Worm (Caenorhabditis elegans) whole organism, mixed stage, embryonic: Measurements from ENCODE around the gene Y22D7AL.1.

Experiments
- M03D4.4 ChIP-seq: sonication (generic microtip); optimal IDR thresholded peaks from 2 replicates; lab custom pipeline; 2017; ENCODE audit warnings: mild to moderate bottlenecking, missing genetic modification characterization, missing compliant biosample characterization
- bed-3 ChIP-seq: fragments of 200-800 bp; sonication (Bioruptor generic); optimal IDR thresholded peaks from 3 replicates; lab custom pipeline; 2018; ENCODE audit warnings: mild to moderate bottlenecking, missing genetic modification characterization, moderate library complexity, missing compliant biosample characterization
- blmp-1 ChIP-seq: fragments of 150-350 bp; optimal IDR thresholded peaks from 2 replicates; lab custom pipeline; 2014; ENCODE audit warnings: missing biosample characterization, missing genetic modification characterization
- ceh-39 ChIP-seq: fragments of 150-350 bp; optimal IDR thresholded peaks from 2 replicates; lab custom pipeline; 2014; ENCODE audit warnings: missing biosample characterization, missing genetic modification characterization
- ceh-43 ChIP-seq: fragments of 200-800 bp; sonication (Bioruptor generic); optimal IDR thresholded peaks from 2 replicates; lab custom pipeline; 2018; ENCODE audit warnings: mild to moderate bottlenecking, missing genetic modification characterization, moderate library complexity, missing compliant biosample characterization
- ceh-83 ChIP-seq: fragments of 200-800 bp; sonication (Bioruptor generic); optimal IDR thresholded peaks from 2 replicates; lab custom pipeline; 2018; ENCODE audit warnings: mild to moderate bottlenecking, missing genetic modification characterization, missing compliant biosample characterization
- ces-1 ChIP-seq: fragments of 150-350 bp; optimal IDR thresholded peaks from 2 replicates; lab custom pipeline; 2014; ENCODE audit warnings: missing biosample characterization, missing genetic modification reagents, missing genetic modification characterization
- drap-1 ChIP-seq: fragments of 200-800 bp; sonication (Bioruptor generic); optimal IDR thresholded peaks from 3 replicates; lab custom pipeline; 2018; ENCODE audit warnings: mild to moderate bottlenecking, missing genetic modification characterization, missing compliant biosample characterization
- elt-1 ChIP-seq: sonication (generic microtip); optimal IDR thresholded peaks from 2 replicates; lab custom pipeline; 2017; ENCODE audit warnings: missing genetic modification characterization, mild to moderate bottlenecking, missing compliant biosample characterization, antibody characterized with exemption, moderate library complexity, borderline replicate concordance; ENCODE audit not compliant: insufficient read depth
- elt-3 ChIP-seq: fragments of 150-350 bp; optimal IDR thresholded peaks from 2 replicates; lab custom pipeline; 2014; ENCODE audit warnings: missing biosample characterization, missing genetic modification characterization
- flh-1 ChIP-seq: fragments of 200-800 bp; sonication (Bioruptor generic); optimal IDR thresholded peaks from 2 replicates; lab custom pipeline; 2018; ENCODE audit warnings: mild to moderate bottlenecking, missing genetic modification characterization, moderate library complexity, missing compliant biosample characterization
- hlh-1 ChIP-seq: fragments of 150-350 bp; optimal IDR thresholded peaks from 2 replicates; lab custom pipeline; 2014; ENCODE audit warnings: missing biosample characterization, missing genetic modification reagents, missing genetic modification characterization
- lin-13 ChIP-seq: fragments of 150-350 bp; optimal IDR thresholded peaks from 2 replicates; lab custom pipeline; 2014; ENCODE audit warnings: missing biosample characterization, missing genetic modification characterization
- lin-32 ChIP-seq: fragments of 200-800 bp; sonication (Bioruptor generic); optimal IDR thresholded peaks from 2 replicates; lab custom pipeline; 2018; ENCODE audit warnings: mild to moderate bottlenecking, missing genetic modification characterization, missing compliant biosample characterization
- lsy-2 ChIP-seq: fragments of 150-350 bp; optimal IDR thresholded peaks from 2 replicates; lab custom pipeline; 2014; ENCODE audit warnings: missing biosample characterization, missing genetic modification characterization
- mab-5 ChIP-seq: fragments of 150-350 bp; optimal IDR thresholded peaks from 2 replicates; lab custom pipeline; 2014; ENCODE audit warnings: missing biosample characterization, missing genetic modification characterization
- mls-2 ChIP-seq: sonication (generic microtip); optimal IDR thresholded peaks from 2 replicates; lab custom pipeline; 2016; ENCODE audit warnings: mild to moderate bottlenecking, missing genetic modification characterization, moderate library complexity, missing compliant biosample characterization
- nhr-12 ChIP-seq: fragments of 150-350 bp; optimal IDR thresholded peaks from 2 replicates; lab custom pipeline; 2014; ENCODE audit warnings: missing biosample characterization, missing genetic modification characterization
- nhr-2 ChIP-seq: fragments of 150-350 bp; optimal IDR thresholded peaks from 2 replicates; lab custom pipeline; 2014; ENCODE audit warnings: missing biosample characterization, missing genetic modification characterization
- nhr-237 ChIP-seq: fragments of 150-350 bp; optimal IDR thresholded peaks from 2 replicates; lab custom pipeline; 2014; ENCODE audit warnings: missing biosample characterization, missing genetic modification characterization
- nhr-28 ChIP-seq: fragments of 150-350 bp; optimal IDR thresholded peaks from 2 replicates; lab custom pipeline; 2014; ENCODE audit warnings: missing biosample characterization, missing genetic modification characterization
- pha-4 ChIP-seq: fragments of 150-350 bp; optimal IDR thresholded peaks from 2 replicates; lab custom pipeline; 2018; ENCODE audit warnings: missing biosample characterization, missing genetic modification reagents, missing genetic modification characterization
- sem-2 ChIP-seq: fragments of 200-800 bp; sonication (Bioruptor generic); optimal IDR thresholded peaks from 2 replicates; lab custom pipeline; 2018; ENCODE audit warnings: mild to moderate bottlenecking, missing genetic modification characterization, missing compliant biosample characterization
- snpc-4 ChIP-seq: fragments of 150-350 bp; optimal IDR thresholded peaks from 2 replicates; lab custom pipeline; 2014; ENCODE audit warnings: missing biosample characterization, missing genetic modification characterization
- sptf-1 ChIP-seq: sonication (generic microtip); optimal IDR thresholded peaks from 2 replicates; lab custom pipeline; 2017; ENCODE audit warnings: mild to moderate bottlenecking, missing genetic modification characterization, moderate library complexity, missing compliant biosample characterization
- tbx-8 ChIP-seq: fragments of 200-800 bp; sonication (Bioruptor generic); optimal IDR thresholded peaks from 2 replicates; lab custom pipeline; 2018; ENCODE audit warnings: mild to moderate bottlenecking, missing genetic modification characterization, moderate library complexity, missing compliant biosample characterization
- unc-120 ChIP-seq: sonication (generic microtip); optimal IDR thresholded peaks from 2 replicates; lab custom pipeline; 2017; ENCODE audit warnings: missing genetic modification characterization, missing compliant biosample characterization; ENCODE audit not compliant: poor library complexity, severe bottlenecking
- unc-39 ChIP-seq: fragments of 150-350 bp; optimal IDR thresholded peaks from 2 replicates; lab custom pipeline; 2014; ENCODE audit warnings: missing biosample characterization, missing genetic modification characterization
- unc-62 ChIP-seq: fragments of 150-350 bp; optimal IDR thresholded peaks from 2 replicates; lab custom pipeline; 2014; ENCODE audit warnings: missing biosample characterization, missing genetic modification reagents, missing genetic modification characterization
- zip-8 ChIP-seq: fragments of 150-350 bp; optimal IDR thresholded peaks from 2 replicates; lab custom pipeline; 2014; ENCODE audit warnings: missing biosample characterization, missing genetic modification characterization
- ztf-11 ChIP-seq: fragments of 150-350 bp; optimal IDR thresholded peaks from 2 replicates; lab custom pipeline; 2014; ENCODE audit warnings: missing biosample characterization, missing genetic modification characterization

Y22D7AL.1 gene

DNA sequence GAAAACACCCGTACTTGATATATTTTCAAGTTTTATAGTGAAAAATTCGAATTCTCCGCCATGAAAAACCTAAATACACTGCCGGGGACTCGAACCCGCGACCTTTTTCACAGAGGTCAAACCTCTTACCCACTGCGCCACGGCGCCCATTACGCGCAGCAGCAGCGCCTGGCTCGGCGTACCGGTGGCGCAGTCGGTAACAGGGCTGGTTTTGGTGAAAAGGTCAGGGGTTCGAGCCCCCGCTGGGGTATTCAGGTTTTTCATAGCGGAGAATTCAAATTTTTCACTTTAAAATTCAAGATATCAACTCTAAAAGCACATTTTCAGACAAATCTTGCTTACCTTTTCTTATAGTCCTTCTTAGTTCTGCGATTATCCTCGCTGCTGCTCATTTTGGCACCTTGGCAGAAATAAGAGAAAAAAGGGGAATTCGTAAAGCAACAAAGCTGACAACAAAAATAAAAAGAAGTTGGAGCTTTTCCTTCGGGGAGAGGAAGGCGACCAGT is 12.5 kb downstream of the Y22D7AL.1 start, which contains the start of gene Y22D7AL.16:
Gene Y22D7AL.16, minus strand, starts transcription at position 456 of the 506 bp plus-strand sequence.
- TF ChIP-seq nhr-12 (tag; lab: Kevin White, UChicago) = no peak
- TF ChIP-seq unc-62 = no peak
- TF ChIP-seq nhr-28 (tag; lab: Kevin White, UChicago) = no peak
- no peak for TF ChIP-seq ztf-11 (tag; lab: Kevin White, UChicago)
- no peak for TF ChIP-seq ceh-43 (GFP tag; lab: Kevin White, UChicago)
- TF ChIP-seq sptf-1 (tag; lab: Kevin White, UChicago) = no peak
- TF ChIP-seq unc-120 (tag; lab: Kevin White, UChicago) = no peak
- TF ChIP-seq flh-1 (GFP tag; lab: Kevin White, UChicago) = no peak
- TF ChIP-seq sem-2 (GFP tag; lab: Kevin White, UChicago) = no peak
- TF ChIP-seq drap-1 = no peak
- no peak for TF ChIP-seq elt-1 (tag; lab: Kevin White, UChicago)
- TF ChIP-seq zip-8 (tag; lab: Kevin White, UChicago) = no peak
- TF ChIP-seq ces-1 (GFP tag; lab: Kevin White, UChicago) = no peak
- TF ChIP-seq tbx-8 (GFP tag; lab: Kevin White, UChicago) = no peak
- TF ChIP-seq blmp-1 = no peak
- TF ChIP-seq hlh-1 (tag; lab: Kevin White, UChicago) = no peak
- TF ChIP-seq nhr-237 = no peak
- TF ChIP-seq ceh-83 (GFP tag; lab: Kevin White, UChicago) = no peak
- TF ChIP-seq M03D4.4 (tag; lab: Kevin White, UChicago) = no peak
- TF ChIP-seq, all 35 proteins: peak for 0

DNA sequence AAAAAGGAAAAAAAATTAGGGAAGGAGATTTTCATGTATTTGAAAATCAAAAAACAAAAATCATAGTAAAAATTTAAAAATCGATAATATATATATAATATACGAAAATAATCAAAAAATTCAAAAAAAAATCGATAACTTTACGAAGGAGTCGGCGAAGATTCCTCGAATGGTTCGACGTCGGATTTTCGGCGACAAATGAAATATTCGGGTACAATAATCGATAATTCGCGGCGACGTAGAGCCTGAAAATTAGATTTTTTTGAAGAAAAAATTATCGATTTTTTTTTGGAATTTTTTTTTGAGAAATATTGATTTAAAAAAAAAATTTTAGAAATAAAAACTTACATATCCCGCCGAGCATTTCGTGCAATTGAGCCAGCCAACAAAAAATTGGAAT is 13.1 kb downstream of the Y22D7AL.1 start:
- TF ChIP-seq drap-1 = no peak
- TF ChIP-seq mls-2 (tag; lab: Kevin White, UChicago) = no peak
- no peak for TF ChIP-seq snpc-4 (tag; lab: Kevin White, UChicago)
- TF ChIP-seq ceh-83 (GFP tag; lab: Kevin White, UChicago) = no peak
- no peak for TF ChIP-seq M03D4.4 (tag; lab: Kevin White, UChicago)
- no peak for TF ChIP-seq pha-4
- no peak for TF ChIP-seq unc-62
- TF ChIP-seq lin-13 (tag; lab: Kevin White, UChicago) = no peak
- TF ChIP-seq ces-1 (GFP tag; lab: Kevin White, UChicago) = no peak
- TF ChIP-seq tbx-8 (GFP tag; lab: Kevin White, UChicago) = no peak
- TF ChIP-seq elt-1 (tag; lab: Kevin White, UChicago) = no peak
- no peak for TF ChIP-seq ceh-39 (tag; lab: Kevin White, UChicago)
- TF ChIP-seq, all 35 proteins: peak for 0

DNA sequence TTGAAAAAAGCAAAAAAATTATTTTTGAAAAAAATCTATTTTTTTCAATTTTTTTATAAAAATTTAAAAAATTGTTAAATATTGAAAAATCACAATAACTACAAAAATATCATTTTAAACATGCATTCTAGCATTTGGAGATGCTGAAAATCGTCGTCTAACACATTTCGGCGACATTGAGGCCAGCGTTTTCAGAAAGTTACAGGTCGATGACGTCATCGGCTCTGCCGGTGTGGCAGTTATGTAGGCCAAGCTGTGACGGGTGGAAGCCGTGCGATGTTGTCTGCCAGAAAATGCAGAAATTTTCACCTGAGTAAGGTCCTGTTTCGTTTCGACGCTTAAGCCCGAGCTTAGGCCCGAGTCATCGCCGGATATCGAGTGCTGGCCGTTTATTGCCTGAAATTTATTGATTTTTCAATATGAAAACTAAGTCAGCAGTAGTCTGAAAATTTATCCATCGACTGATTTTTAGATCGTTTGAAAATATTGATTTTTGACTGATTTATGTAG is 13.6 kb downstream of the Y22D7AL.1 start, which contains the start of gene Y22D7AR.3:
Gene Y22D7AR.3, minus strand, starts transcription at position 51 of the 510 bp plus-strand sequence.
- TF ChIP-seq lsy-2 = no peak
- TF ChIP-seq zip-8 (tag; lab: Kevin White, UChicago) = peak; percentile 40

DNA sequence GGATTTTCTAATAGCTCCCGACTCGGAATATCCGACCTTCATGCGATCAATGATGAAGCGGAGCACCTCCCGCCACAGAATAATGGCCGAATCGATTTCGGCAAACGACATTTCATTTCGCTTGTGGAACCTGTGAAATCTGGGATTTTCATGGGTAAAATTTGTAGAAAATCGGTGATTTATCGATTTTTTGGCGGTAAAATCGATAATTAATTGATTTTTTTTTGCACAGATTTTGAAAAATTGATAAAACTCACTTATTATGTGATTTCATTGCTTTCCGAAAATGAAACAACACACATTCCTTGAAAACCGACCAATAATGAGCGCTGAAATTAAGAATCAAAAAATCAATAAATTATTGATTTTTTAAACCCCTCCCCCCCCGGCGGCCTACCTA is 14.6 kb downstream of the Y22D7AL.1 start:
- no peak for TF ChIP-seq bed-3
- TF ChIP-seq ceh-43 (GFP tag; lab: Kevin White, UChicago) = no peak
- TF ChIP-seq lsy-2 = no peak
- TF ChIP-seq lin-32 (GFP tag; lab: Kevin White, UChicago) = no peak
- TF ChIP-seq unc-39 (tag; lab: Kevin White, UChicago) = no peak

DNA sequence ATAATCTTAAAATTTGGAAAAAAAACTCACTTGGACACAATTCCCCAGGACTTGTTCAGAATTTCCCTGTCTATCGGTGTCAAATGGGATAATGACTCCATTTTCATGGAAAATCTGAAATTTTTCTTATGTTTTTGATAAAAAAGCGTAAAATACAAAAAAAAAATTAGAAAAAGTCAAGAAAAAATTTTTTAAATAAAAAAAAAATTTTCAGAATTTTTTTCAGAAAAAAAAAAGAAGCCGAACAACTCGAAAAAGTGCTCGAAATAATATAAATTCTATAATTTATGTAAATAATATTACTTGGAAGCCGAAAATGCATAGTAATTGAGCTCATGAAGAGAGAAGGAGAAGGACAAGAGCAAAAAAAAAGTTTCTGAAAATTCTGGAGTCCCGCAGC is 16.2 kb downstream of the Y22D7AL.1 start, which contains the start of gene glb-30:
Gene glb-30, minus strand, starts transcription at position 101 of the 400 bp plus-strand sequence.
- TF ChIP-seq drap-1 (no peak), unc-120 (tag; lab: Kevin White, UChicago) (no peak), ceh-43 (GFP tag; lab: Kevin White, UChicago) (no peak), zip-8 (tag; lab: Kevin White, UChicago) (no peak), unc-62 (no peak), tbx-8 (GFP tag; lab: Kevin White, UChicago) (no peak), nhr-2 (tag; lab: Kevin White, UChicago) (no peak), elt-3 (tag; lab: Kevin White, UChicago) (no peak), sem-2 (GFP tag; lab: Kevin White, UChicago) (no peak), mab-5 (no peak), unc-39 (tag; lab: Kevin White, UChicago) (no peak)
